Worm (Caenorhabditis elegans): ENCODE data around the gene nhr-177.

The nhr-177 gene

ce11 chrV:1599088-1599487 is 11.0 kb upstream of the nhr-177 start:
- TF ChIP-seq nhr-42 (GFP tag; IDR thresholded peaks at IDR 0.05): peak; percentile 67; the same call in 1 of the 2 replicates
- TF ChIP-seq dmd-6 (GFP tag; IDR thresholded peaks at IDR 0.05): peak; percentile 61
- TF ChIP-seq hlh-30 (tag; optimal IDR thresholded peaks at IDR 0.05; ENCODE audit: insufficient read depth): peak; percentile 19
- peak; percentile 7 for TF ChIP-seq dve-1 (tag; optimal IDR thresholded peaks at IDR 0.05; ENCODE audit: insufficient read depth)
- 0 out of 2 replicates have a peak, but pooled peaks have one; percentile 30 for TF ChIP-seq ZK337.2 (GFP tag; IDR thresholded peaks at IDR 0.05)

ce11 chrV:1600561-1601088 is 9.4 kb upstream of the nhr-177 start, which contains the start of gene F16B4.2:
F16B4.2 (plus strand) TSS chrV:1601038.
- TF ChIP-seq aly-2 (tag; optimal IDR thresholded peaks at IDR 0.05) (no peak), daf-16 (GFP tag; optimal IDR thresholded peaks at IDR 0.05) (no peak), daf-16 (tag; optimal IDR thresholded peaks at IDR 0.05) (peak; percentile 38), zip-2 (tag; optimal IDR thresholded peaks at IDR 0.05) (no peak), ceh-62 (tag; optimal IDR thresholded peaks at IDR 0.05) (no peak), mep-1 (tag; optimal IDR thresholded peaks at IDR 0.05) (no peak), cey-2 (tag; optimal IDR thresholded peaks at IDR 0.05; ENCODE audit: borderline replicate concordance, insufficient read depth) (no peak), lin-39 (tag; optimal IDR thresholded peaks at IDR 0.05) (no peak), nhr-41 (GFP tag; IDR thresholded peaks at IDR 0.05) (no peak), pha-4 (GFP tag; IDR thresholded peaks at IDR 0.05) (no peak), pha-4 (tag; optimal IDR thresholded peaks at IDR 0.05) (no peak), nhr-77 (tag; optimal IDR thresholded peaks at IDR 0.05) (no peak), zip-11 (GFP tag; IDR thresholded peaks at IDR 0.05) (no peak), unc-39 (tag; optimal IDR thresholded peaks at IDR 0.05) (no peak), spr-3 (GFP tag; optimal IDR thresholded peaks at IDR 0.05) (no peak), lin-15B (tag; optimal IDR thresholded peaks at IDR 0.05) (no peak), dve-1 (tag; optimal IDR thresholded peaks at IDR 0.05; ENCODE audit: insufficient read depth) (peak; percentile 2), nhr-10 (tag; optimal IDR thresholded peaks at IDR 0.05) (no peak), tra-1 (GFP tag; IDR thresholded peaks at IDR 0.05) (no peak), dmd-9 (GFP tag; IDR thresholded peaks at IDR 0.05) (no peak), ceh-28 (tag; optimal IDR thresholded peaks at IDR 0.05) (no peak), ceh-44 (GFP tag; IDR thresholded peaks at IDR 0.05) (no peak), jun-1 (tag; optimal IDR thresholded peaks at IDR 0.05) (no peak), ztf-7 (tag; optimal IDR thresholded peaks at IDR 0.05) (no peak), spr-1 (tag; optimal IDR thresholded peaks at IDR 0.05) (no peak), skn-1 (tag; optimal IDR thresholded peaks at IDR 0.05) (no peak), nhr-28 (tag; optimal IDR thresholded peaks at IDR 0.05) (peak; percentile 0), attf-4 (tag; optimal IDR thresholded peaks at IDR 0.05) (no peak)

- TF ChIP-seq daf-16 (GFP tag; optimal IDR thresholded peaks at IDR 0.05) (no peak), daf-16 (tag; optimal IDR thresholded peaks at IDR 0.05) (peak; percentile 95), unc-130 (GFP tag; optimal IDR thresholded peaks at IDR 0.05) (no peak), lsy-2 (tag; optimal IDR thresholded peaks at IDR 0.05) (peak in 1 of 2 experiments; percentile 28), nhr-48 (tag; optimal IDR thresholded peaks at IDR 0.05) (peak; percentile 59), nhr-77 (tag; optimal IDR thresholded peaks at IDR 0.05) (peak; percentile 99), mdl-1 (tag; optimal IDR thresholded peaks at IDR 0.05) (peak in 1 of 2 experiments; percentile 45), nhr-28 (tag; optimal IDR thresholded peaks at IDR 0.05) (peak; percentile 100), nhr-41 (GFP tag; IDR thresholded peaks at IDR 0.05) (no peak), hlh-11 (tag; optimal IDR thresholded peaks at IDR 0.05) (peak; percentile 88), duxl-1 (tag; optimal IDR thresholded peaks at IDR 0.05; ENCODE audit: poor library complexity) (no peak), dmd-6 (GFP tag; IDR thresholded peaks at IDR 0.05) (peak; percentile 93), dve-1 (tag; optimal IDR thresholded peaks at IDR 0.05; ENCODE audit: insufficient read depth) (peak; percentile 85), nhr-111 (GFP tag; optimal IDR thresholded peaks at IDR 0.05) (no peak), nhr-237 (tag; optimal IDR thresholded peaks at IDR 0.05) (no peak), tra-1 (GFP tag; IDR thresholded peaks at IDR 0.05) (peak; percentile 60; the same call in 1 of the 2 replicates), lin-1 (GFP tag; IDR thresholded peaks at IDR 0.05) (peak; percentile 65), php-3 (GFP tag; IDR thresholded peaks at IDR 0.05) (peak; percentile 80), nhr-102 (tag; optimal IDR thresholded peaks at IDR 0.05) (peak; percentile 96), ZK337.2 (GFP tag; IDR thresholded peaks at IDR 0.05) (no peak), mep-1 (tag; optimal IDR thresholded peaks at IDR 0.05) (peak; percentile 33), ceh-28 (tag; optimal IDR thresholded peaks at IDR 0.05) (no peak), hlh-30 (tag; optimal IDR thresholded peaks at IDR 0.05; ENCODE audit: insufficient read depth) (peak; percentile 23), nhr-42 (GFP tag; IDR thresholded peaks at IDR 0.05) (peak; percentile 90), ceh-82 (tag; optimal IDR thresholded peaks at IDR 0.05) (no peak), mxl-3 (GFP tag; optimal IDR thresholded peaks at IDR 0.05) (peak; percentile 49), lim-7 (GFP tag; IDR thresholded peaks at IDR 0.05) (no peak), pqm-1 (tag; optimal IDR thresholded peaks at IDR 0.05) (peak; percentile 79)
Measured at ce11 chrV:1607790-1608189, 2.3 kb upstream of the nhr-177 start, which contains the start of gene nhr-178. nhr-178 (minus strand) TSS chrV:1607953.

Data from whole organism, L4 larva.